Worm (Caenorhabditis elegans): ENCODE measurements around the gene nfi-1.

- TF ChIP-seq nfya-1 (tag; optimal IDR thresholded peaks at IDR 0.05; ENCODE audit: borderline replicate concordance, insufficient read depth) (no peak), ceh-79 (tag; optimal IDR thresholded peaks at IDR 0.05) (no peak), unc-130 (GFP tag; optimal IDR thresholded peaks at IDR 0.05) (no peak), egl-18 (GFP tag; IDR thresholded peaks at IDR 0.05) (no peak), C06A6.2 (GFP tag; conservative IDR thresholded peaks at IDR 0.05) (no peak), unc-62 (GFP tag; optimal IDR thresholded peaks at IDR 0.05) (no peak), hmg-1.2 (GFP tag; IDR thresholded peaks at IDR 0.05) (no peak), sdz-38 (tag; optimal IDR thresholded peaks at IDR 0.05) (no peak), tbp1 (GFP tag; optimal IDR thresholded peaks at IDR 0.05) (no peak), rcor-1 (GFP tag; IDR thresholded peaks at IDR 0.05) (no peak), lin-35 (GFP tag; optimal IDR thresholded peaks at IDR 0.05) (no peak)
These were observed 37.6 kb downstream of the nfi-1 start, which contains the start of gene F35D2.1 for ce11 chrII:7575614-7576013.
